Fruit fly (Drosophila melanogaster): ENCODE results near the gene CG11723.

- TF ChIP-seq insv (optimal IDR thresholded peaks at IDR 0.05) (no peak), h (optimal IDR thresholded peaks at IDR 0.05) (no peak), Sin3A (optimal IDR thresholded peaks at IDR 0.05) (no peak), Myc (optimal IDR thresholded peaks at IDR 0.05) (no peak), psq (optimal IDR thresholded peaks at IDR 0.05) (no peak), ttk (optimal IDR thresholded peaks at IDR 0.05) (no peak)
These were observed 25.5 kb upstream of the CG11723 start for dm6 chr2L:2172460-2173121.

Data from Kc167 (cell line).